Fruit fly (Drosophila melanogaster) whole organism, embryonic: ENCODE results near the gene Ptpmeg2.

ENCODE experiments used
- CG14441 ChIP-seq: fragments of 200-800 bp; sonication (Bioruptor generic); IDR thresholded peaks from 2 replicates; pipeline ENCODE4 v1.3.6; 2022; ENCODE audit warnings: missing biosample characterization, missing genetic modification characterization
- CG4424 ChIP-seq: fragments of 200-800 bp; sonication (Bioruptor generic); optimal IDR thresholded peaks from 3 replicates; lab custom pipeline; 2016; ENCODE audit warnings: missing biosample characterization, missing genetic modification characterization
- Spps ChIP-seq: fragments of 200-800 bp; sonication (Bioruptor generic); optimal IDR thresholded peaks from 2 replicates; lab custom pipeline; 2018; ENCODE audit warnings: missing biosample characterization, mild to moderate bottlenecking, missing genetic modification characterization
- ap ChIP-seq: fragments of 200-800 bp; sonication (Bioruptor generic); IDR thresholded peaks from 2 replicates; pipeline ENCODE4 v1.3.6; 2022; ENCODE audit warnings: missing biosample characterization, missing genetic modification characterization
- kay ChIP-seq: fragments of 200-800 bp; sonication (Bioruptor generic); optimal IDR thresholded peaks from 2 replicates; lab custom pipeline; 2016; ENCODE audit warnings: missing biosample characterization, missing genetic modification characterization
- mld ChIP-seq: fragments of 200-800 bp; sonication (Bioruptor generic); IDR thresholded peaks from 3 replicates; pipeline ENCODE4 v1.3.6; 2022; ENCODE audit warnings: missing biosample characterization, missing genetic modification characterization; ENCODE audit not compliant: partially characterized antibody

DNA sequence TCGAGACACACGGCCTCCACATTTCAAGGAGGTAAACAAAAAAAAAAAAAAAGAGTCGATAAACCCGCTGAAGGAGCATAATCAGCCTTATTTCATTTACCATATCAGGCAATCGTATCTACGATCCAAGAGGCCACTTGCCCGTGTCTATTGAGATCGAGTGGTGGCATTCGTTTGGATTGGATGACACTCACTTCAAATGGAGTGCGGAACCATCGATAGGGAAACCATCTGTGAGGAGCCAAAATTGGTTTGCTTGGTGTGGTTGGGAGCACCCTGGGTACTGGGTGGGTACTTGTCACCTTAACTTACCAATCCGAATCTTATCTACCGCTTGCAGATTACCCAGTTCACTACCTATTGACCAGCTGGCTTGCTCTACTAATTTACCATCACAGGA lies 4.7 kb upstream of the Ptpmeg2 start:
- no peak for TF ChIP-seq CG4424 (GFP tag; lab: Kevin White, UChicago)
- no peak for TF ChIP-seq mld (GFP tag; lab: Robert Waterston, UW)
- no peak for TF ChIP-seq CG14441 (GFP tag; lab: Robert Waterston, UW)
- TF ChIP-seq Spps (tag; lab: Kevin White, UChicago), result no peak
- no peak for TF ChIP-seq ap
- no peak for TF ChIP-seq kay (GFP tag; lab: Kevin White, UChicago)
